Fruit fly (Drosophila melanogaster) whole organism, embryonic: ENCODE data around the gene CG14258.

Source experiments
- Awh ChIP-seq: fragments of 200-800 bp; sonication (Bioruptor generic); IDR thresholded peaks from 2 replicates; pipeline ENCODE4, ENCODE4 v1.3.6; 2022; ENCODE audit warnings: missing biosample characterization, missing genetic modification characterization
- CG11085 ChIP-seq: fragments of 200-800 bp; sonication (Bioruptor generic); IDR thresholded peaks from 2 replicates; pipeline ENCODE4 v1.3.6; 2022; ENCODE audit warnings: missing biosample characterization, missing genetic modification characterization
- CG11560 ChIP-seq: fragments of 200-800 bp; sonication (Bioruptor generic); IDR thresholded peaks from 3 replicates; pipeline ENCODE4 v1.3.6; 2022; ENCODE audit warnings: missing biosample characterization, missing genetic modification characterization
- CG12219 ChIP-seq: fragments of 200-800 bp; sonication (Bioruptor generic); optimal IDR thresholded peaks from 3 replicates; lab custom pipeline; 2018; ENCODE audit warnings: missing biosample characterization, mild to moderate bottlenecking, missing genetic modification characterization
- CG12299 ChIP-seq: fragments of 200-800 bp; sonication (Bioruptor generic); optimal IDR thresholded peaks from 2 replicates; lab custom pipeline; 2018; ENCODE audit warnings: missing biosample characterization, mild to moderate bottlenecking, missing genetic modification characterization
- CG1603 ChIP-seq: fragments of 200-800 bp; sonication (Bioruptor generic); optimal IDR thresholded peaks from 2 replicates; lab custom pipeline; 2019; ENCODE audit warnings: missing biosample characterization, mild to moderate bottlenecking, missing genetic modification characterization, moderate library complexity
- CG16813 ChIP-seq: fragments of 200-800 bp; sonication (Bioruptor generic); IDR thresholded peaks from 3 replicates; pipeline ENCODE4 v1.3.6; 2022; ENCODE audit warnings: missing biosample characterization, missing genetic modification characterization; ENCODE audit not compliant: partially characterized antibody
- CG17612 ChIP-seq: fragments of 200-800 bp; sonication (Bioruptor generic); IDR thresholded peaks from 2 replicates; pipeline ENCODE4 v1.3.6; 2022; ENCODE audit warnings: missing biosample characterization, missing genetic modification characterization
- CG17912 ChIP-seq: fragments of 200-800 bp; sonication (Bioruptor generic); optimal IDR thresholded peaks from 2 replicates; lab custom pipeline; 2018; ENCODE audit warnings: missing biosample characterization, mild to moderate bottlenecking, missing genetic modification characterization
- CG18262 ChIP-seq: fragments of 200-800 bp; optimal IDR thresholded peaks from 3 replicates; lab custom pipeline; 2019; ENCODE audit warnings: missing biosample characterization, mild to moderate bottlenecking, missing genetic modification characterization, moderate library complexity
- CG18764 ChIP-seq: fragments of 200-800 bp; sonication (Bioruptor generic); optimal IDR thresholded peaks from 3 replicates; lab custom pipeline; 2016; ENCODE audit warnings: missing biosample characterization, missing genetic modification characterization
- CG31365 ChIP-seq: fragments of 200-800 bp; sonication (Bioruptor generic); optimal IDR thresholded peaks from 2 replicates; lab custom pipeline; 2018; ENCODE audit warnings: missing biosample characterization, mild to moderate bottlenecking, missing genetic modification characterization
- CG3163 ChIP-seq: fragments of 200-800 bp; sonication (Bioruptor generic); optimal IDR thresholded peaks from 3 replicates; lab custom pipeline; 2016; ENCODE audit warnings: missing biosample characterization, missing genetic modification characterization
- CG34422 ChIP-seq: fragments of 200-800 bp; sonication (Bioruptor generic); IDR thresholded peaks from 3 replicates; pipeline ENCODE4 v1.3.6; 2022; ENCODE audit warnings: missing biosample characterization, missing genetic modification characterization
- CG4360 ChIP-seq: fragments of 200-800 bp; sonication (Bioruptor generic); IDR thresholded peaks from 2 replicates; pipeline ENCODE4 v1.3.6; 2022; ENCODE audit warnings: missing biosample characterization, missing genetic modification characterization
- CG6654 ChIP-seq: fragments of 200-800 bp; sonication (Bioruptor generic); optimal IDR thresholded peaks from 2 replicates; lab custom pipeline; 2017; ENCODE audit warnings: missing biosample characterization, mild to moderate bottlenecking, missing genetic modification characterization
- CG8359 ChIP-seq: fragments of 200-800 bp; sonication (Bioruptor generic); optimal IDR thresholded peaks from 2 replicates; lab custom pipeline; 2017; ENCODE audit warnings: missing biosample characterization, mild to moderate bottlenecking, missing genetic modification characterization, borderline replicate concordance
- CG8765 ChIP-seq: fragments of 200-800 bp; sonication (Bioruptor generic); IDR thresholded peaks from 2 replicates; pipeline ENCODE4 v1.3.6; 2022; ENCODE audit warnings: missing biosample characterization, missing genetic modification characterization
- CG9727 ChIP-seq: fragments of 200-800 bp; sonication (Bioruptor generic); optimal IDR thresholded peaks from 3 replicates; lab custom pipeline; 2017; ENCODE audit warnings: missing biosample characterization, mild to moderate bottlenecking, missing genetic modification characterization
- CTCF ChIP-seq: fragments of 200-800 bp; sonication (Bioruptor generic); optimal IDR thresholded peaks from 2 replicates; lab custom pipeline; 2017; ENCODE audit warnings: missing biosample characterization, mild to moderate bottlenecking, missing genetic modification characterization, moderate library complexity
- Dek ChIP-seq: fragments of 200-800 bp; sonication (Bioruptor generic); optimal IDR thresholded peaks from 3 replicates; lab custom pipeline; 2019; ENCODE audit warnings: missing biosample characterization, mild to moderate bottlenecking, missing genetic modification characterization, moderate library complexity
- Ets65A ChIP-seq: fragments of 200-800 bp; sonication (Bioruptor generic); peaks from one replicate; lab custom pipeline; 2016; ENCODE audit warnings: missing biosample characterization, missing genetic modification characterization
- Ets97D ChIP-seq: fragments of 200-800 bp; sonication (Bioruptor generic); optimal IDR thresholded peaks from 3 replicates; lab custom pipeline; 2016; ENCODE audit warnings: missing biosample characterization, missing genetic modification characterization
- HLH4C ChIP-seq: fragments of 200-800 bp; sonication (Bioruptor generic); IDR thresholded peaks from 3 replicates; pipeline ENCODE4 v1.3.6; 2022; ENCODE audit warnings: missing biosample characterization, missing genetic modification characterization; ENCODE audit not compliant: partially characterized antibody
- Jarid2 ChIP-seq: fragments of 200-800 bp; sonication (Bioruptor generic); optimal IDR thresholded peaks from 3 replicates; lab custom pipeline; 2017; ENCODE audit warnings: mild to moderate bottlenecking, missing biosample characterization, missing genetic modification reagents, missing genetic modification characterization
- Lim3 ChIP-seq: fragments of 200-800 bp; sonication (Bioruptor generic); IDR thresholded peaks from 2 replicates; pipeline ENCODE4 v1.3.6; 2022; ENCODE audit warnings: missing biosample characterization, missing genetic modification characterization
- Nf-YA ChIP-seq: fragments of 200-800 bp; sonication (Bioruptor generic); IDR thresholded peaks from 2 replicates; pipeline ENCODE4 v1.3.6; 2022; ENCODE audit warnings: missing biosample characterization, missing genetic modification characterization
- Vsx1 ChIP-seq: fragments of 200-800 bp; sonication (Bioruptor generic); optimal IDR thresholded peaks from 2 replicates; lab custom pipeline; 2017; ENCODE audit warnings: missing biosample characterization, mild to moderate bottlenecking, missing genetic modification characterization, missing genetic modification reagents
- Xbp1 ChIP-seq: fragments of 200-800 bp; sonication (Bioruptor generic); optimal IDR thresholded peaks from 3 replicates; lab custom pipeline; 2016; ENCODE audit warnings: missing biosample characterization, mild to moderate bottlenecking, missing genetic modification characterization
- Xrp1 ChIP-seq: fragments of 200-800 bp; sonication (Bioruptor generic); IDR thresholded peaks from 2 replicates; pipeline ENCODE4 v1.3.6; 2022; ENCODE audit warnings: missing biosample characterization, missing genetic modification characterization
- ara ChIP-seq: fragments of 200-800 bp; sonication (Bioruptor generic); IDR thresholded peaks from 2 replicates; pipeline ENCODE4 v1.3.6; 2022; ENCODE audit warnings: missing biosample characterization, missing genetic modification characterization
- dan ChIP-seq: fragments of 200-800 bp; sonication (Bioruptor generic); IDR thresholded peaks from 2 replicates; pipeline ENCODE4 v1.3.6; 2022; ENCODE audit warnings: missing biosample characterization, missing genetic modification characterization
- dpn ChIP-seq, 2 experiments: fragments of 200-800 bp; sonication (Bioruptor generic); optimal IDR thresholded peaks; 3 replicates each; lab custom pipeline; 2016; ENCODE audit warnings: missing biosample characterization in 2 of 2, missing genetic modification characterization in 2 of 2
- en ChIP-seq: fragments of 200-800 bp; sonication (Bioruptor generic); optimal IDR thresholded peaks from 2 replicates; lab custom pipeline; 2016; ENCODE audit warnings: missing biosample characterization, missing genetic modification characterization
- gce ChIP-seq: fragments of 200-800 bp; sonication (Bioruptor generic); IDR thresholded peaks from 3 replicates; pipeline ENCODE4 v1.3.6; 2022; ENCODE audit warnings: missing biosample characterization, missing genetic modification characterization
- gcm2 ChIP-seq: fragments of 200-800 bp; sonication (Bioruptor generic); optimal IDR thresholded peaks from 2 replicates; lab custom pipeline; 2016; ENCODE audit warnings: missing biosample characterization, missing genetic modification characterization
- nau ChIP-seq: fragments of 200-800 bp; sonication (Bioruptor generic); optimal IDR thresholded peaks from 3 replicates; lab custom pipeline; 2017; ENCODE audit warnings: missing biosample characterization, mild to moderate bottlenecking, missing genetic modification characterization, missing genetic modification reagents
- pho ChIP-seq: fragments of 200-800 bp; sonication (Bioruptor generic); optimal IDR thresholded peaks from 2 replicates; lab custom pipeline; 2016; ENCODE audit warnings: missing biosample characterization, missing genetic modification characterization
- pum ChIP-seq: fragments of 200-800 bp; sonication (Bioruptor generic); optimal IDR thresholded peaks from 2 replicates; lab custom pipeline; 2016; ENCODE audit warnings: missing biosample characterization, missing genetic modification characterization
- ro ChIP-seq: fragments of 200-800 bp; sonication (Bioruptor generic); IDR thresholded peaks from 2 replicates; pipeline ENCODE4 v1.3.6; 2022; ENCODE audit warnings: missing biosample characterization, missing genetic modification characterization
- sna ChIP-seq: fragments of 200-800 bp; sonication (Bioruptor generic); IDR thresholded peaks from 2 replicates; pipeline ENCODE4 v1.3.6; 2022; ENCODE audit warnings: missing biosample characterization, missing genetic modification characterization; ENCODE audit not compliant: partially characterized antibody
- tio ChIP-seq: fragments of 200-800 bp; sonication (Bioruptor generic); optimal IDR thresholded peaks from 2 replicates; lab custom pipeline; 2017; ENCODE audit warnings: missing biosample characterization, missing genetic modification characterization, inconsistent platforms
- trem ChIP-seq: fragments of 200-800 bp; optimal IDR thresholded peaks from 3 replicates; lab custom pipeline; 2019; ENCODE audit warnings: missing biosample characterization, mild to moderate bottlenecking, missing genetic modification characterization, moderate library complexity
- twi ChIP-seq: fragments of 200-800 bp; optimal IDR thresholded peaks from 2 replicates; lab custom pipeline; 2019; ENCODE audit warnings: missing biosample characterization, mild to moderate bottlenecking, missing genetic modification characterization, moderate library complexity
- usp ChIP-seq: fragments of >200 bp; optimal IDR thresholded peaks from 2 replicates; lab custom pipeline; 2017; ENCODE audit warnings: missing biosample characterization, missing genetic modification characterization
- vvl ChIP-seq: fragments of 200-800 bp; sonication (Bioruptor generic); IDR thresholded peaks from 2 replicates; pipeline ENCODE4 v1.3.6; 2022; ENCODE audit warnings: missing biosample characterization, missing genetic modification characterization
- wek ChIP-seq: fragments of 200-800 bp; sonication (Bioruptor generic); optimal IDR thresholded peaks from 3 replicates; lab custom pipeline; 2018; ENCODE audit warnings: missing biosample characterization, mild to moderate bottlenecking, missing genetic modification characterization, moderate library complexity
- wor ChIP-seq: fragments of 200-800 bp; sonication (Bioruptor generic); IDR thresholded peaks from 2 replicates; pipeline ENCODE4 v1.3.6; 2022; ENCODE audit warnings: missing biosample characterization, missing genetic modification characterization
- yki ChIP-seq: fragments of >200 bp; optimal IDR thresholded peaks from 3 replicates; lab custom pipeline; 2018
- zf30C ChIP-seq: fragments of 200-800 bp; sonication (Bioruptor generic); optimal IDR thresholded peaks from 3 replicates; lab custom pipeline; 2018; ENCODE audit warnings: missing biosample characterization, mild to moderate bottlenecking, missing genetic modification characterization

Gene CG14258

dm6 chr3R:27135692-27136641, 43.0 kb downstream of the CG14258 start (continued):
- TF ChIP-seq CG3163 (GFP tag; lab: Kevin White, UChicago) (peak; percentile 40), CG17912 (GFP tag; lab: Kevin White, UChicago) (no peak), ara (peak; percentile 84), CG4360 (peak; percentile 60), CG18764 (GFP tag; lab: Kevin White, UChicago) (peak; percentile 79), Jarid2 (GFP tag; lab: Kevin White, UChicago) (peak; percentile 36), CG34422 (GFP tag; lab: Robert Waterston, UW) (0 out of 3 replicates have a peak, but pooled peaks have one; percentile 32), CG11560 (tag; lab: Robert Waterston, UW) (no peak), Vsx1 (GFP tag; lab: Kevin White, UChicago) (peak; percentile 89), trem (tag; lab: Kevin White, UChicago) (no peak), CG16813 (GFP tag; lab: Robert Waterston, UW) (no peak), Awh (peak; percentile 64), gce (GFP tag; lab: Robert Waterston, UW) (no peak), usp (GFP tag; lab: Kevin White, UChicago) (no peak), Dek (tag; lab: Kevin White, UChicago) (peak; percentile 28), sna (no peak), HLH4C (no peak), CG1603 (tag; lab: Kevin White, UChicago) (peak; percentile 82), tio (peak; percentile 55), pum (GFP tag; lab: Kevin White, UChicago) (peak; percentile 47), CG12299 (tag; lab: Kevin White, UChicago) (peak; percentile 51), CTCF (peak; percentile 31), dpn (GFP tag; optimal IDR thresholded peaks at IDR 0.05; lab: Kevin White, UChicago) (peak in 1 of 2 experiments; percentile 54), twi (tag; lab: Kevin White, UChicago) (peak; percentile 53), wek (GFP tag; lab: Kevin White, UChicago) (peak; percentile 75), ro (GFP tag; lab: Robert Waterston, UW) (no peak), CG17612 (GFP tag; lab: Robert Waterston, UW) (no peak), CG31365 (tag; lab: Kevin White, UChicago) (peak; percentile 21), wor (GFP tag; lab: Robert Waterston, UW) (no peak), zf30C (no peak), pho (GFP tag; lab: Kevin White, UChicago) (no peak), dan (GFP tag; lab: Robert Waterston, UW) (no peak), CG12219 (GFP tag; lab: Kevin White, UChicago) (peak; percentile 59), Nf-YA (GFP tag; lab: Robert Waterston, UW) (0 out of 2 replicates have a peak, but pooled peaks have one; percentile 24), Lim3 (no peak), Ets65A (GFP tag; lab: Kevin White, UChicago) (no peak), CG11085 (GFP tag; lab: Robert Waterston, UW) (no peak), CG18262 (tag; lab: Kevin White, UChicago) (peak; percentile 65), CG8765 (GFP tag; lab: Robert Waterston, UW) (no peak), Ets97D (GFP tag; lab: Kevin White, UChicago) (no peak), CG8359 (GFP tag; lab: Kevin White, UChicago) (peak; percentile 69), CG6654 (GFP tag; lab: Kevin White, UChicago) (no peak), en (GFP tag; lab: Kevin White, UChicago) (peak; percentile 46), Xbp1 (peak; percentile 24), gcm2 (GFP tag; lab: Kevin White, UChicago) (no peak), vvl (GFP tag; lab: Robert Waterston, UW) (peak; percentile 43; the same call in 1 of the 2 replicates), CG9727 (GFP tag; lab: Kevin White, UChicago) (peak; percentile 88), yki (lab: Kevin White, UChicago) (no peak), nau (GFP tag; lab: Kevin White, UChicago) (peak; percentile 81), Xrp1 (peak; percentile 88)
